Worm (Caenorhabditis elegans) whole organism, late embryonic: ENCODE data around the gene ascc-1.

Experiments
- F13H6.1 ChIP-seq: sonication (generic microtip); optimal IDR thresholded peaks from 2 replicates; lab custom pipeline; 2016; ENCODE audit warnings: missing genetic modification characterization, missing compliant biosample characterization
- T23F11.4 ChIP-seq: fragments of 200-800 bp; sonication (Bioruptor generic); optimal IDR thresholded peaks from 2 replicates; lab custom pipeline; 2018; ENCODE audit warnings: mild to moderate bottlenecking, missing genetic modification characterization, missing compliant biosample characterization
- ceh-30 ChIP-seq: fragments of 150-350 bp; optimal IDR thresholded peaks from 2 replicates; lab custom pipeline; 2014; ENCODE audit warnings: missing biosample characterization, missing genetic modification characterization
- ceh-34 ChIP-seq: sonication (generic microtip); optimal IDR thresholded peaks from 2 replicates; lab custom pipeline; 2016; ENCODE audit warnings: mild to moderate bottlenecking, missing genetic modification characterization, missing compliant biosample characterization
- fkh-10 ChIP-seq: fragments of 150-350 bp; optimal IDR thresholded peaks from 2 replicates; lab custom pipeline; 2014; ENCODE audit warnings: missing biosample characterization, missing genetic modification reagents, missing genetic modification characterization
- nfya-1 ChIP-seq: sonication (generic microtip); optimal IDR thresholded peaks from 2 replicates; lab custom pipeline; 2017; ENCODE audit warnings: missing genetic modification characterization, mild to moderate bottlenecking, missing compliant biosample characterization, antibody characterized with exemption, moderate library complexity
- ref-2 ChIP-seq: sonication (generic microtip); optimal IDR thresholded peaks from 2 replicates; lab custom pipeline; 2016; ENCODE audit warnings: missing genetic modification characterization, missing compliant biosample characterization
- zip-5 ChIP-seq: sonication (generic microtip); optimal IDR thresholded peaks from 2 replicates; lab custom pipeline; 2016; ENCODE audit warnings: missing genetic modification characterization, missing compliant biosample characterization

ce11 chrII:12685-13084 is 44.8 kb upstream of the ascc-1 start, which contains the start of gene best-3:
- TF ChIP-seq ref-2 (no peak), F13H6.1 (tag; lab: Kevin White, UChicago) (no peak), T23F11.4 (GFP tag; lab: Kevin White, UChicago) (no peak), ceh-30 (tag; lab: Kevin White, UChicago) (no peak), zip-5 (no peak), ceh-34 (no peak), nfya-1 (tag; lab: Kevin White, UChicago) (no peak), fkh-10 (GFP tag; lab: Kevin White, UChicago) (no peak)
